Worm (Caenorhabditis elegans) whole organism, young adult: ENCODE results near the gene swsn-6.

Experiments used
- B0035.1 ChIP-seq: sonication (generic microtip); optimal IDR thresholded peaks from 2 replicates; lab custom pipeline; 2016; ENCODE audit warnings: missing genetic modification characterization, mild to moderate bottlenecking, missing compliant biosample characterization, missing genotype, missing genetic modification reagents
- B0261.1 ChIP-seq: sonication (generic microtip); optimal IDR thresholded peaks from 2 replicates; lab custom pipeline; 2016; ENCODE audit warnings: mild to moderate bottlenecking, missing genetic modification characterization, moderate library complexity, missing compliant biosample characterization
- C17E4.6 ChIP-seq: fragments of 200-800 bp; sonication (Bioruptor generic); IDR thresholded peaks from 2 replicates; pipeline ENCODE4 v1.3.6; 2022; ENCODE audit warnings: missing genetic modification reagents, missing genetic modification characterization, missing compliant biosample characterization
- F23B12.7 ChIP-seq: sonication (generic microtip); optimal IDR thresholded peaks from 2 replicates; lab custom pipeline; 2017; ENCODE audit warnings: missing genetic modification characterization, mild to moderate bottlenecking, missing compliant biosample characterization, antibody characterized with exemption, moderate library complexity; ENCODE audit not compliant: insufficient read depth
- F57A8.1 ChIP-seq: fragments of 200-800 bp; sonication (Bioruptor generic); optimal IDR thresholded peaks from 2 replicates; lab custom pipeline; 2018; ENCODE audit warnings: mild to moderate bottlenecking, missing genetic modification characterization, moderate library complexity, missing compliant biosample characterization
- K12H6.12 ChIP-seq: fragments of 200-800 bp; sonication (Bioruptor generic); optimal IDR thresholded peaks from 2 replicates; lab custom pipeline; 2018; ENCODE audit warnings: mild to moderate bottlenecking, missing genetic modification characterization, missing compliant biosample characterization
- Y53G8AR.9 ChIP-seq: fragments of 200-800 bp; sonication (Bioruptor generic); conservative IDR thresholded peaks from 2 replicates; pipeline ENCODE4 v1.3.6; 2022; ENCODE audit warnings: missing genetic modification reagents, missing genetic modification characterization, missing compliant biosample characterization
- Y67H2A.10 ChIP-seq: fragments of 200-800 bp; sonication (Bioruptor generic); conservative IDR thresholded peaks from 2 replicates; pipeline ENCODE4 v1.3.6; 2022; ENCODE audit warnings: missing genetic modification reagents, missing genetic modification characterization, missing compliant biosample characterization
- ZK185.1 ChIP-seq: sonication (generic microtip); optimal IDR thresholded peaks from 2 replicates; lab custom pipeline; 2016; ENCODE audit warnings: mild to moderate bottlenecking, missing genetic modification characterization, missing compliant biosample characterization; ENCODE audit not compliant: poor library complexity, severe bottlenecking
- ama-1 ChIP-seq, 3 experiments: fragments of 150-350 bp in 1 of 3; sonication (generic microtip) in 2 of 3; optimal IDR thresholded peaks; 2 replicates each; lab custom pipeline; 2014 to 2018; ENCODE audit warnings: missing biosample characterization in 2 of 3, missing genetic modification characterization in 2 of 3, missing genetic modification reagents in 2 of 3
- aptf-2 ChIP-seq: fragments of 200-800 bp; sonication (Bioruptor generic); conservative IDR thresholded peaks from 2 replicates; pipeline ENCODE4 v1.3.6; 2022; ENCODE audit warnings: missing genetic modification reagents, missing genetic modification characterization, missing compliant biosample characterization
- attf-3 ChIP-seq: fragments of 200-800 bp; sonication (Bioruptor generic); conservative IDR thresholded peaks from 2 replicates; pipeline ENCODE4 v1.3.6; 2022; ENCODE audit warnings: missing genetic modification reagents, missing genetic modification characterization, missing compliant biosample characterization
- attf-6 ChIP-seq: fragments of 200-800 bp; sonication (Bioruptor generic); IDR thresholded peaks from 2 replicates; pipeline ENCODE4 v1.3.6; 2022; ENCODE audit warnings: missing genetic modification reagents, missing genetic modification characterization, missing compliant biosample characterization
- bed-2 ChIP-seq: fragments of 200-800 bp; sonication (Bioruptor generic); IDR thresholded peaks from 2 replicates; pipeline ENCODE4 v1.3.6; 2022; ENCODE audit warnings: missing genetic modification reagents, missing genetic modification characterization, missing compliant biosample characterization
- cebp-2 ChIP-seq: fragments of 200-800 bp; sonication (Bioruptor generic); IDR thresholded peaks from 2 replicates; pipeline ENCODE4 v1.3.6; 2022; ENCODE audit warnings: missing genetic modification characterization, missing compliant biosample characterization
- ceh-91 ChIP-seq: fragments of 200-800 bp; sonication (Bioruptor generic); IDR thresholded peaks from 2 replicates; pipeline ENCODE4 v1.3.6; 2022; ENCODE audit warnings: missing genetic modification reagents, missing genetic modification characterization, missing compliant biosample characterization
- dox-1 ChIP-seq: fragments of 200-800 bp; sonication (Bioruptor generic); IDR thresholded peaks from 2 replicates; pipeline ENCODE4 v1.3.6; 2022; ENCODE audit warnings: missing genetic modification reagents, missing genetic modification characterization, missing compliant biosample characterization
- dpff-1 ChIP-seq: sonication (generic microtip); optimal IDR thresholded peaks from 2 replicates; lab custom pipeline; 2017; ENCODE audit warnings: mild to moderate bottlenecking, missing genetic modification characterization, missing compliant biosample characterization
- dpl-1 ChIP-seq: fragments of 150-350 bp; optimal IDR thresholded peaks from 2 replicates; lab custom pipeline; 2014; ENCODE audit warnings: missing biosample characterization, missing genetic modification reagents, missing genetic modification characterization
- egl-18 ChIP-seq: fragments of 200-800 bp; sonication (Bioruptor generic); IDR thresholded peaks from 2 replicates; pipeline ENCODE4 v1.3.6; 2022; ENCODE audit warnings: missing genetic modification reagents, missing genetic modification characterization, missing compliant biosample characterization
- egrh-3 ChIP-seq: fragments of 200-800 bp; sonication (Bioruptor generic); IDR thresholded peaks from 2 replicates; pipeline ENCODE4 v1.3.6; 2022; ENCODE audit warnings: missing genetic modification reagents, missing genetic modification characterization, missing compliant biosample characterization
- fkh-3 ChIP-seq: sonication (generic microtip); optimal IDR thresholded peaks from 2 replicates; lab custom pipeline; 2016; ENCODE audit warnings: mild to moderate bottlenecking, missing genetic modification characterization, missing compliant biosample characterization
- hlh-12 ChIP-seq: sonication (generic microtip); optimal IDR thresholded peaks from 2 replicates; lab custom pipeline; 2016; ENCODE audit warnings: missing genetic modification characterization, missing compliant biosample characterization
- hmg-1.2 ChIP-seq: fragments of 200-800 bp; sonication (Bioruptor generic); IDR thresholded peaks from 2 replicates; pipeline ENCODE4 v1.3.6; 2022; ENCODE audit warnings: missing genetic modification reagents, missing genetic modification characterization, missing compliant biosample characterization
- lag-1 ChIP-seq: fragments of 200-800 bp; sonication (Bioruptor generic); IDR thresholded peaks from 2 replicates; pipeline ENCODE4 v1.3.6; 2022; ENCODE audit warnings: missing genetic modification reagents, missing genetic modification characterization, missing compliant biosample characterization
- let-526 ChIP-seq: fragments of 200-800 bp; sonication (Bioruptor generic); IDR thresholded peaks from 2 replicates; pipeline ENCODE4 v1.3.6; 2022; ENCODE audit warnings: missing genetic modification reagents, missing genetic modification characterization, missing compliant biosample characterization
- lin-54 ChIP-seq: fragments of 200-800 bp; sonication (Bioruptor generic); optimal IDR thresholded peaks from 2 replicates; lab custom pipeline; 2018; ENCODE audit warnings: mild to moderate bottlenecking, missing genetic modification characterization, missing compliant biosample characterization
- madf-10 ChIP-seq: sonication (generic microtip); optimal IDR thresholded peaks from 2 replicates; lab custom pipeline; 2016; ENCODE audit warnings: mild to moderate bottlenecking, missing genetic modification characterization, missing compliant biosample characterization
- madf-8 ChIP-seq: fragments of 200-800 bp; sonication (Bioruptor generic); conservative IDR thresholded peaks from 2 replicates; pipeline ENCODE4 v1.3.6; 2022; ENCODE audit warnings: missing genetic modification reagents, missing genetic modification characterization, missing compliant biosample characterization
- mel-28 ChIP-seq: sonication (generic microtip); optimal IDR thresholded peaks from 2 replicates; lab custom pipeline; 2016; ENCODE audit warnings: borderline replicate concordance, mild to moderate bottlenecking, missing genetic modification characterization, missing compliant biosample characterization
- mes-4 ChIP-seq: sonication (generic microtip); optimal IDR thresholded peaks from 2 replicates; lab custom pipeline; 2016; ENCODE audit warnings: missing genotype, missing genetic modification characterization, missing compliant biosample characterization
- nfya-2 ChIP-seq: fragments of 200-800 bp; sonication (Bioruptor generic); IDR thresholded peaks from 2 replicates; pipeline ENCODE4 v1.3.6; 2022; ENCODE audit warnings: missing genetic modification reagents, missing genetic modification characterization, missing compliant biosample characterization
- nhr-80 ChIP-seq: sonication (generic microtip); optimal IDR thresholded peaks from 2 replicates; lab custom pipeline; 2016; ENCODE audit warnings: missing genetic modification characterization, missing compliant biosample characterization
- nhr-90 ChIP-seq: sonication (generic microtip); optimal IDR thresholded peaks from 2 replicates; lab custom pipeline; 2016; ENCODE audit warnings: missing genotype, mild to moderate bottlenecking, missing genetic modification characterization, missing compliant biosample characterization
- pha-4 ChIP-seq: fragments of 150-350 bp; sonication (generic microtip); optimal IDR thresholded peaks from 2 replicates; lab custom pipeline; 2014; ENCODE audit warnings: missing biosample characterization, missing genetic modification reagents, missing genetic modification characterization
- rcor-1 ChIP-seq: fragments of 200-800 bp; sonication (Bioruptor generic); IDR thresholded peaks from 2 replicates; pipeline ENCODE4 v1.3.6; 2022; ENCODE audit warnings: missing genetic modification reagents, missing genetic modification characterization, missing compliant biosample characterization
- repo-1 ChIP-seq: sonication (generic microtip); optimal IDR thresholded peaks from 2 replicates; lab custom pipeline; 2017; ENCODE audit warnings: mild to moderate bottlenecking, missing genetic modification characterization, missing compliant biosample characterization
- sea-2 ChIP-seq: fragments of 200-800 bp; sonication (Bioruptor generic); IDR thresholded peaks from 2 replicates; pipeline ENCODE4 v1.3.6; 2022; ENCODE audit warnings: missing genetic modification characterization, missing compliant biosample characterization
- snpc-1.1 ChIP-seq: sonication (generic microtip); optimal IDR thresholded peaks from 2 replicates; lab custom pipeline; 2017; ENCODE audit warnings: missing genetic modification characterization, mild to moderate bottlenecking, missing compliant biosample characterization, antibody characterized with exemption, moderate library complexity, missing genotype, missing genetic modification reagents; ENCODE audit not compliant: insufficient read depth
- tbp1 ChIP-seq: fragments of 200-800 bp; sonication (Bioruptor generic); optimal IDR thresholded peaks from 2 replicates; lab custom pipeline; 2018; ENCODE audit warnings: mild to moderate bottlenecking, missing genetic modification characterization, missing compliant biosample characterization
- unc-130 ChIP-seq: sonication (generic microtip); optimal IDR thresholded peaks from 2 replicates; lab custom pipeline; 2016; ENCODE audit warnings: missing genetic modification reagents, missing genetic modification characterization, missing compliant biosample characterization
- unc-62 ChIP-seq: fragments of 150-350 bp; optimal IDR thresholded peaks from 2 replicates; lab custom pipeline; 2014; ENCODE audit warnings: missing biosample characterization, missing genetic modification reagents, missing genetic modification characterization
- zfh-2 ChIP-seq: fragments of 200-800 bp; sonication (Bioruptor generic); conservative IDR thresholded peaks from 2 replicates; pipeline ENCODE4 v1.3.6; 2022; ENCODE audit warnings: missing genetic modification reagents, missing genetic modification characterization, missing compliant biosample characterization
- ztf-18 ChIP-seq: sonication (generic microtip); optimal IDR thresholded peaks from 2 replicates; lab custom pipeline; 2016; ENCODE audit warnings: missing genotype, mild to moderate bottlenecking, missing genetic modification characterization, missing compliant biosample characterization
- ztf-22 ChIP-seq: fragments of 200-800 bp; sonication (Bioruptor generic); optimal IDR thresholded peaks from 2 replicates; lab custom pipeline; 2018; ENCODE audit warnings: mild to moderate bottlenecking, missing genetic modification characterization, moderate library complexity, missing compliant biosample characterization
- ztf-25 ChIP-seq: fragments of 200-800 bp; sonication (Bioruptor generic); IDR thresholded peaks from 2 replicates; pipeline ENCODE4 v1.3.6; 2022; ENCODE audit warnings: missing genetic modification reagents, missing genetic modification characterization, missing compliant biosample characterization
- ztf-28 ChIP-seq: fragments of 200-800 bp; sonication (Bioruptor generic); IDR thresholded peaks from 2 replicates; pipeline ENCODE4 v1.3.6; 2022; ENCODE audit warnings: missing genetic modification reagents, missing genetic modification characterization, missing compliant biosample characterization
- ztf-3 ChIP-seq: fragments of 200-800 bp; sonication (Bioruptor generic); optimal IDR thresholded peaks from 2 replicates; lab custom pipeline; 2018; ENCODE audit warnings: mild to moderate bottlenecking, missing genetic modification characterization, missing compliant biosample characterization
- ztf-6 ChIP-seq: fragments of 200-800 bp; sonication (Bioruptor generic); IDR thresholded peaks from 2 replicates; pipeline ENCODE4 v1.3.6; 2022; ENCODE audit warnings: missing genetic modification reagents, missing genetic modification characterization, missing compliant biosample characterization

swsn-6 gene

DNA sequence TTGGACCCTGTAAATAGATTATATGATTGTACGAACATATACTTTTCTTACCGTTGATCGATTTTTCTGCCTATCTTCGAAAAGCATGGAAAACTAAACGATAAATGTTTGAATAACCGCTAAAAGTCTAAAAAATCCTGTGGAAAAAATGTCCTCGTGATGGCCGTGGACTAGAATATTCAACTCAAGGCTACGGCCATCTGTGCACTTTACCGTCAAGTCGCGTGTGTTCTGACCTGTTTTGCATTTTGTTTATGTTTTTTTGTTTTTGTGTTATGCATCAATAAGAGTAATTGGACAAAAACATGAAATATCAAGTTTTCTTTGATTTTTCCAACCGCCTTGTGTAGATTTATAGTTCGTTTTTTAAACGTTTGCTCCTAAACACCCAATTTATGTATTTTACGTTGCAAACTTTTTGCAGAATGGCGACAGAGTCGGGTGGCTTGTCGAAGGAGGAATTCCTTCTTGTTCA, 30.7 kb upstream of the swsn-6 start, which contains the start of the genes hda-6 and F41H10.4 (continued):
- no peak for TF ChIP-seq Y53G8AR.9 (GFP tag; lab: Robert Waterston, UW)
- no peak for TF ChIP-seq repo-1 (tag; lab: Kevin White, UChicago)
- no peak for TF ChIP-seq hlh-12 (tag; lab: Kevin White, UChicago)
- TF ChIP-seq nhr-80, result peak; percentile 20
- TF ChIP-seq ztf-3 (GFP tag; lab: Kevin White, UChicago), result no peak
- TF ChIP-seq ceh-91, result 0 out of 2 replicates have a peak, but pooled peaks have one; percentile 8
- peak; percentile 39 for TF ChIP-seq ztf-18 (tag; lab: Kevin White, UChicago)
- TF ChIP-seq tbp1 (GFP tag; lab: Kevin White, UChicago), result peak; percentile 56
- no peak for TF ChIP-seq aptf-2 (GFP tag; lab: Robert Waterston, UW)
- no peak for TF ChIP-seq dpff-1 (tag; lab: Kevin White, UChicago)
- TF ChIP-seq sea-2 (GFP tag; lab: Robert Waterston, UW), result no peak
- no peak for TF ChIP-seq Y67H2A.10 (GFP tag; lab: Robert Waterston, UW)
- no peak for TF ChIP-seq lag-1
- no peak for TF ChIP-seq unc-62 (GFP tag; lab: Kevin White, UChicago)
- peak; percentile 4 for TF ChIP-seq F23B12.7 (tag; lab: Kevin White, UChicago)
- TF ChIP-seq egrh-3 (GFP tag; lab: Robert Waterston, UW), result no peak
- no peak for TF ChIP-seq zfh-2
- TF ChIP-seq fkh-3 (tag; lab: Kevin White, UChicago), result no peak
- no peak for TF ChIP-seq cebp-2 (GFP tag; lab: Robert Waterston, UW)
- peak; percentile 3 for TF ChIP-seq dpl-1 (GFP tag; lab: Kevin White, UChicago)
- TF ChIP-seq egl-18, result no peak
- TF ChIP-seq mel-28, result no peak
- TF ChIP-seq C17E4.6 (GFP tag; lab: Robert Waterston, UW), result no peak
- TF ChIP-seq B0035.1 (tag; lab: Kevin White, UChicago), result no peak
- TF ChIP-seq madf-10 (tag; lab: Kevin White, UChicago), result peak; percentile 12
- no peak for TF ChIP-seq madf-8 (GFP tag; lab: Robert Waterston, UW)
- TF ChIP-seq lin-54, result peak; percentile 71
- no peak for TF ChIP-seq nhr-90 (tag; lab: Kevin White, UChicago)
- TF ChIP-seq ama-1 (optimal IDR thresholded peaks at IDR 0.05; lab: Kevin White, UChicago), result no peak
- no peak for TF ChIP-seq ama-1 (GFP tag; optimal IDR thresholded peaks at IDR 0.05; lab: Kevin White, UChicago)
- no peak for TF ChIP-seq ztf-28 (GFP tag; lab: Robert Waterston, UW)
- no peak for TF ChIP-seq F57A8.1 (GFP tag; lab: Kevin White, UChicago)
- peak; percentile 24 for TF ChIP-seq K12H6.12
- TF ChIP-seq hmg-1.2 (GFP tag; lab: Robert Waterston, UW), result no peak; the same call in 1 of the 2 replicates
- TF ChIP-seq rcor-1 (GFP tag; lab: Robert Waterston, UW), result no peak
- no peak for TF ChIP-seq let-526
- no peak for TF ChIP-seq B0261.1 (tag; lab: Kevin White, UChicago)
- no peak for TF ChIP-seq ztf-6 (GFP tag; lab: Robert Waterston, UW)
- no peak for TF ChIP-seq ztf-25 (GFP tag; lab: Robert Waterston, UW)
- TF ChIP-seq nfya-2, result no peak
- peak; percentile 65 for TF ChIP-seq snpc-1.1
- TF ChIP-seq pha-4, result no peak
- TF ChIP-seq ztf-22, result no peak
- peak; percentile 84 for TF ChIP-seq dox-1 (GFP tag; lab: Robert Waterston, UW)
- peak; percentile 88 for TF ChIP-seq ZK185.1 (tag; lab: Kevin White, UChicago)
- no peak for TF ChIP-seq attf-6 (GFP tag; lab: Robert Waterston, UW)
- no peak for TF ChIP-seq attf-3 (GFP tag; lab: Robert Waterston, UW)
- TF ChIP-seq bed-2 (GFP tag; lab: Robert Waterston, UW), result no peak
- TF ChIP-seq unc-130 (GFP tag; lab: Kevin White, UChicago), result peak; percentile 55
- TF ChIP-seq mes-4 (tag; lab: Kevin White, UChicago), result no peak
